Fruit fly (Drosophila melanogaster): Measurements from ENCODE around the gene Msr-110.
A peak's percentile ranks its signal among the peaks of the same experiment; 100 is the strongest.

Msr-110 gene

dm6 chr3L:5608128-5608527 lies 31.0 kb upstream of the Msr-110 start, which contains the start of gene Eaf6 (continued):
- TF ChIP-seq nerfin-1 (tag; optimal IDR thresholded peaks at IDR 0.05) (no peak), sc (optimal IDR thresholded peaks at IDR 0.05) (no peak), sc (GFP tag; optimal IDR thresholded peaks at IDR 0.05) (no peak), CG2120 (GFP tag; optimal IDR thresholded peaks at IDR 0.05) (no peak), CG13287 (GFP tag; IDR thresholded peaks at IDR 0.05; ENCODE audit: partially characterized antibody) (peak; percentile 62), CG9797 (GFP tag; optimal IDR thresholded peaks at IDR 0.05) (peak; percentile 56), CG7271 (tag; optimal IDR thresholded peaks at IDR 0.05) (no peak), bsh (GFP tag; optimal IDR thresholded peaks at IDR 0.05) (no peak), pan (optimal IDR thresholded peaks at IDR 0.05) (no peak), pan (GFP tag; optimal IDR thresholded peaks at IDR 0.05 in 1 of 2, IDR thresholded peaks at IDR 0.05 in 1 of 2) (no peak), sob (GFP tag; IDR thresholded peaks at IDR 0.05) (no peak), Dad (GFP tag; optimal IDR thresholded peaks at IDR 0.05) (no peak), CG42726 (GFP tag; IDR thresholded peaks at IDR 0.05; ENCODE audit: partially characterized antibody) (no peak), toy (GFP tag; IDR thresholded peaks at IDR 0.05) (no peak), grn (GFP tag; optimal IDR thresholded peaks at IDR 0.05) (no peak), ftz-f1 (GFP tag; optimal IDR thresholded peaks at IDR 0.05) (no peak), Lhr (GFP tag; optimal IDR thresholded peaks at IDR 0.05) (peak; percentile 53), CG9437 (GFP tag; optimal IDR thresholded peaks at IDR 0.05) (no peak), CG2875 (GFP tag; optimal IDR thresholded peaks at IDR 0.05) (no peak), Rfx (GFP tag; IDR thresholded peaks at IDR 0.05) (0 out of 2 replicates have a peak, but pooled peaks have one; percentile 13), CG10321 (GFP tag; IDR thresholded peaks at IDR 0.05) (no peak), esg (GFP tag; conservative IDR thresholded peaks at IDR 0.05) (no peak), stc (GFP tag; IDR thresholded peaks at IDR 0.05) (no peak), scrt (GFP tag; optimal IDR thresholded peaks at IDR 0.05) (no peak), crp (GFP tag; optimal IDR thresholded peaks at IDR 0.05) (no peak), gem (tag; optimal IDR thresholded peaks at IDR 0.05) (no peak), CG3838 (GFP tag; optimal IDR thresholded peaks at IDR 0.05) (no peak), CG17385 (GFP tag; optimal IDR thresholded peaks at IDR 0.05) (no peak), Camta (GFP tag; optimal IDR thresholded peaks at IDR 0.05) (no peak), CG16813 (GFP tag; IDR thresholded peaks at IDR 0.05; ENCODE audit: partially characterized antibody) (peak; percentile 15; the same call in 1 of the 3 replicates), CG12769 (tag; optimal IDR thresholded peaks at IDR 0.05) (no peak), BtbVII (GFP tag; optimal IDR thresholded peaks at IDR 0.05) (no peak), CG9727 (GFP tag; optimal IDR thresholded peaks at IDR 0.05) (no peak), Hsf (GFP tag; optimal IDR thresholded peaks at IDR 0.05) (no peak), twi (tag; optimal IDR thresholded peaks at IDR 0.05) (no peak), CG15011 (GFP tag; optimal IDR thresholded peaks at IDR 0.05) (no peak), CG2199 (GFP tag; IDR thresholded peaks at IDR 0.05) (no peak), CG4854 (GFP tag; optimal IDR thresholded peaks at IDR 0.05) (no peak), Ets65A (GFP tag) (no peak), CG13123 (GFP tag; optimal IDR thresholded peaks at IDR 0.05) (no peak), nerfin-2 (GFP tag; IDR thresholded peaks at IDR 0.05; ENCODE audit: partially characterized antibody) (peak; percentile 21; the same call in 1 of the 2 replicates), CG14441 (GFP tag; IDR thresholded peaks at IDR 0.05) (no peak), CG9215 (GFP tag; IDR thresholded peaks at IDR 0.05) (no peak), dan (GFP tag; IDR thresholded peaks at IDR 0.05) (no peak), CG8765 (GFP tag; IDR thresholded peaks at IDR 0.05) (no peak), CG7987 (GFP tag; optimal IDR thresholded peaks at IDR 0.05) (no peak), CG14860 (GFP tag; IDR thresholded peaks at IDR 0.05; ENCODE audit: partially characterized antibody) (no peak), C15 (GFP tag; IDR thresholded peaks at IDR 0.05) (no peak), CG17328 (GFP tag; IDR thresholded peaks at IDR 0.05) (no peak), tap (tag; optimal IDR thresholded peaks at IDR 0.05) (no peak), slp2 (GFP tag; optimal IDR thresholded peaks at IDR 0.05) (no peak), tgo (GFP tag; IDR thresholded peaks at IDR 0.05) (no peak)
